Fruit fly (Drosophila melanogaster) whole organism, pupa: ENCODE data around the gene PolA1.

Experiments
- CG10348 ChIP-seq: fragments of 200-800 bp; sonication (Bioruptor generic); IDR thresholded peaks from 2 replicates; pipeline ENCODE4 v1.3.6; 2022; ENCODE audit warnings: missing biosample characterization, missing genetic modification characterization
- CG12605 ChIP-seq: fragments of 200-800 bp; sonication (Bioruptor generic); IDR thresholded peaks from 2 replicates; pipeline ENCODE4 v1.3.6; 2022; ENCODE audit warnings: missing biosample characterization, missing genetic modification characterization
- CG13204 ChIP-seq: fragments of 200-800 bp; sonication (Bioruptor generic); optimal IDR thresholded peaks from 2 replicates; lab custom pipeline; 2018; ENCODE audit warnings: missing biosample characterization, mild to moderate bottlenecking, missing genetic modification characterization, moderate library complexity
- CG14655 ChIP-seq: fragments of 200-800 bp; sonication (Bioruptor generic); optimal IDR thresholded peaks from 3 replicates; lab custom pipeline; 2017; ENCODE audit warnings: mild to moderate bottlenecking, missing biosample characterization, missing genetic modification reagents, missing genetic modification characterization
- CG15710 ChIP-seq: fragments of 200-800 bp; sonication (Bioruptor generic); optimal IDR thresholded peaks from 2 replicates; lab custom pipeline; 2018; ENCODE audit warnings: missing biosample characterization, mild to moderate bottlenecking, missing genetic modification characterization, moderate library complexity
- CG17806 ChIP-seq: fragments of 200-800 bp; sonication (Bioruptor generic); optimal IDR thresholded peaks from 2 replicates; lab custom pipeline; 2018; ENCODE audit warnings: missing biosample characterization, mild to moderate bottlenecking, missing genetic modification characterization, moderate library complexity
- CG32121 ChIP-seq: fragments of 200-800 bp; sonication (Bioruptor generic); IDR thresholded peaks from 2 replicates; pipeline ENCODE4 v1.3.6; 2022; ENCODE audit warnings: missing biosample characterization, missing genetic modification characterization
- CG34367 ChIP-seq: fragments of 200-800 bp; sonication (Bioruptor generic); optimal IDR thresholded peaks from 2 replicates; lab custom pipeline; 2018; ENCODE audit warnings: missing biosample characterization, mild to moderate bottlenecking, missing genetic modification characterization
- CG4496 ChIP-seq: fragments of 200-800 bp; sonication (Bioruptor generic); IDR thresholded peaks from 3 replicates; pipeline ENCODE4 v1.3.6; 2022; ENCODE audit warnings: missing biosample characterization, missing genetic modification characterization
- CG8159 ChIP-seq: fragments of 200-800 bp; sonication (Bioruptor generic); optimal IDR thresholded peaks from 3 replicates; lab custom pipeline; 2018; ENCODE audit warnings: missing biosample characterization, mild to moderate bottlenecking, missing genetic modification characterization, moderate library complexity
- CG8301 ChIP-seq: fragments of 200-800 bp; sonication (Bioruptor generic); optimal IDR thresholded peaks from 2 replicates; lab custom pipeline; 2018; ENCODE audit warnings: missing biosample characterization, mild to moderate bottlenecking, missing genetic modification characterization
- CG9948 ChIP-seq: fragments of 200-800 bp; sonication (Bioruptor generic); optimal IDR thresholded peaks from 2 replicates; lab custom pipeline; 2018; ENCODE audit warnings: missing biosample characterization, mild to moderate bottlenecking, missing genetic modification characterization, moderate library complexity
- D1 ChIP-seq: fragments of 200-800 bp; sonication (Bioruptor generic); optimal IDR thresholded peaks from 2 replicates; lab custom pipeline; 2018; ENCODE audit warnings: missing biosample characterization, mild to moderate bottlenecking, missing genetic modification characterization, moderate library complexity
- EcR ChIP-seq: fragments of 200-800 bp; sonication (Bioruptor generic); optimal IDR thresholded peaks from 3 replicates; lab custom pipeline; 2019; ENCODE audit warnings: missing biosample characterization, missing genetic modification characterization, mild to moderate bottlenecking, moderate library complexity, missing genetic modification reagents
- Ets98B ChIP-seq: fragments of 200-800 bp; sonication (Bioruptor generic); IDR thresholded peaks from 2 replicates; pipeline ENCODE4 v1.3.6; 2022; ENCODE audit warnings: missing biosample characterization, missing genetic modification characterization
- Pif1A ChIP-seq: fragments of 200-800 bp; sonication (Bioruptor generic); optimal IDR thresholded peaks from 3 replicates; lab custom pipeline; 2016; ENCODE audit warnings: missing biosample characterization, missing genetic modification characterization
- Pif1B ChIP-seq: fragments of 200-800 bp; sonication (Bioruptor generic); optimal IDR thresholded peaks from 3 replicates; lab custom pipeline; 2016; ENCODE audit warnings: missing biosample characterization, missing genetic modification characterization
- Snoo ChIP-seq: fragments of 200-800 bp; sonication (Bioruptor generic); optimal IDR thresholded peaks from 3 replicates; lab custom pipeline; 2017; ENCODE audit warnings: missing biosample characterization, mild to moderate bottlenecking, missing genetic modification characterization, inconsistent platforms
- fd96Ca ChIP-seq: fragments of 200-800 bp; sonication (Bioruptor generic); IDR thresholded peaks from 3 replicates; pipeline ENCODE4 v1.3.6; 2022; ENCODE audit warnings: missing biosample characterization, missing genetic modification characterization
- gl ChIP-seq: fragments of 200-800 bp; sonication (Bioruptor generic); optimal IDR thresholded peaks from 2 replicates; lab custom pipeline; 2018; ENCODE audit warnings: missing biosample characterization, mild to moderate bottlenecking, missing genetic modification characterization
- rn ChIP-seq: fragments of 200-800 bp; sonication (Bioruptor generic); IDR thresholded peaks from 2 replicates; pipeline ENCODE4 v1.3.6; 2022; ENCODE audit warnings: missing biosample characterization, missing genetic modification characterization

Gene PolA1

DNA sequence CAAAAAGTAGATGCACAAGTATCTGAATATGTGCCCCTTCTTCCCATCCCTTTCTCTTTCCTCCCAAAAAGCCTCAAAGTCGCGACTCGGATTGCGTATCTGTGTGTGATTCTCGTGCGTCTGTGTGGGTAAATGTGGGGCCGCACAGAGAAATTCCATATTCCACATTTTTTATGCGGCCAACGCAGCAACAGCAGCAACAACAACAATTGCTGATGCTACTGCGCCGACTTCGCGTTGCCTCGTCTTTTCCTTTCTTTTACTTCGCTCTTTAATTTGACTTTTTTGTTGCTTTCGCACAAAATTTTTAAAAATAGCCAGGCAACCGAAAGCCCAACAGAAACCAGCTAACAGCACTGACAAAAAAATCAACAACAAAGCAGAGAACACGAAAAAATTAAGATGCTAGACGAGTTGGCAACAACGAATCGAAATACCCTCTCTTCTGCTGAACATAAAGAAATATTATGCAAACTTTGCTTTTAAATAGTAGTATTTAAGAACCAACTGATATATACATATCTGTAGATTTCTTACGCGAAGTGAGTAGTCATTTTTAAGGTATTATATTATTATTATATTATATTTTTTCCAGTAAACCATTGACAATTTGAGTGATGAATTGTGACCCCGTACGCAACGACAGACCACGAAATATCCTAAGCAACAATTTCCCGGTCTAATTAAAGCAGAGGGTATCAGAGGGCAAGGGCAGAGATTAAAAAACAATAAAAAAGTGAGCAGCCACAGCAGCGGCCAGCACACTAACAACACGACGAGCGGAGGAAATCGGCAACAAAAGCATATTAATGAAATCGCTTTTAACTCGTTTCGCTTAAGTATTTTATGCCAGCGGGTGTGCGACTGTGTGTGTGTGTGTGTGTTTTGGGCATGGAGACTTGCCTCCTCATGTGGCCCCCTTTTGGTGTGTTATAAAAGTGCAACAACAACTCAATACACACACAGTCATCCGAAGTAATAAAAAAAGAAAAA, 14.8 kb downstream of the PolA1 start:
- TF ChIP-seq CG34367 (tag; lab: Kevin White, UChicago) (peak; percentile 34), CG4496 (GFP tag; lab: Robert Waterston, UW) (peak; percentile 58; the same call in 2 of the 3 replicates), CG8159 (peak; percentile 79), CG9948 (tag; lab: Kevin White, UChicago) (peak; percentile 66), CG13204 (GFP tag; lab: Kevin White, UChicago) (peak; percentile 48), CG12605 (GFP tag; lab: Robert Waterston, UW) (peak; percentile 40; the same call in 1 of the 2 replicates), CG8301 (peak; percentile 56), CG32121 (GFP tag; lab: Robert Waterston, UW) (peak; percentile 33; the same call in 1 of the 2 replicates), EcR (GFP tag; lab: Kevin White, UChicago) (peak; percentile 34), Ets98B (GFP tag; lab: Robert Waterston, UW) (peak; percentile 40; the same call in 1 of the 2 replicates), rn (GFP tag; lab: Robert Waterston, UW) (peak; percentile 17; the same call in 1 of the 2 replicates), Snoo (tag; lab: Kevin White, UChicago) (peak; percentile 57), D1 (peak; percentile 37), gl (tag; lab: Kevin White, UChicago) (peak; percentile 44), CG14655 (GFP tag; lab: Kevin White, UChicago) (peak; percentile 77), Pif1A (GFP tag; lab: Kevin White, UChicago) (peak; percentile 24), fd96Ca (GFP tag; lab: Robert Waterston, UW) (peak; percentile 46; the same call in 2 of the 3 replicates), CG15710 (tag; lab: Kevin White, UChicago) (peak; percentile 52), CG17806 (tag; lab: Kevin White, UChicago) (peak; percentile 56), CG10348 (GFP tag; lab: Robert Waterston, UW) (no peak), Pif1B (peak; percentile 61)

DNA sequence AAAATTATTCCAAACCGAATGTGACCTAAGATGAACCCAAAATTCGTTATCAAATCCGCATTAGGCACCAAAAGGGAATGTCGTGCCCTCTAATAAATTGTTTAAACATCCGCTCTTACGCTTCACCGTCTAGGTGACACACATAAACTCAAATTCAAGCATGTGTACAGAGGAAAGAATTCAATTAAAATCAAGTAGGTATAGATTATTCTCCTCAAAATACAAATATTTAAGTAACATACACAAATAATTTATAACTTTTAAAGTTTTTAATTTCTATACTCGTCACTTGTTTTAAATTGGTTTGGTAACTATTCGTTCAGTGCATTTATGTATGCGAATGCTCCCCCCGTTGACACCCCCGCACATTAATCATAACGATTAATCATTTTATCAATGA, 16.2 kb downstream of the PolA1 start:
- TF ChIP-seq CG13204 (GFP tag; lab: Kevin White, UChicago), result no peak
- TF ChIP-seq CG17806 (tag; lab: Kevin White, UChicago), result peak; percentile 6
- TF ChIP-seq CG32121 (GFP tag; lab: Robert Waterston, UW), result peak; percentile 24; the same call in 1 of the 2 replicates

dm6 chr3R:21654755-21655154, 16.8 kb downstream of the PolA1 start:
- TF ChIP-seq D1 (no peak), gl (tag; lab: Kevin White, UChicago) (no peak), CG8159 (peak; percentile 61), CG32121 (GFP tag; lab: Robert Waterston, UW) (no peak)

dm6 chr3R:21653434-21653833, 18.1 kb downstream of the PolA1 start:
- TF ChIP-seq Snoo (tag; lab: Kevin White, UChicago) (no peak), CG13204 (GFP tag; lab: Kevin White, UChicago) (peak; percentile 56), fd96Ca (GFP tag; lab: Robert Waterston, UW) (no peak), EcR (GFP tag; lab: Kevin White, UChicago) (peak; percentile 67), CG8159 (no peak), CG15710 (tag; lab: Kevin White, UChicago) (no peak), D1 (no peak), gl (tag; lab: Kevin White, UChicago) (peak; percentile 71), CG8301 (no peak)

DNA sequence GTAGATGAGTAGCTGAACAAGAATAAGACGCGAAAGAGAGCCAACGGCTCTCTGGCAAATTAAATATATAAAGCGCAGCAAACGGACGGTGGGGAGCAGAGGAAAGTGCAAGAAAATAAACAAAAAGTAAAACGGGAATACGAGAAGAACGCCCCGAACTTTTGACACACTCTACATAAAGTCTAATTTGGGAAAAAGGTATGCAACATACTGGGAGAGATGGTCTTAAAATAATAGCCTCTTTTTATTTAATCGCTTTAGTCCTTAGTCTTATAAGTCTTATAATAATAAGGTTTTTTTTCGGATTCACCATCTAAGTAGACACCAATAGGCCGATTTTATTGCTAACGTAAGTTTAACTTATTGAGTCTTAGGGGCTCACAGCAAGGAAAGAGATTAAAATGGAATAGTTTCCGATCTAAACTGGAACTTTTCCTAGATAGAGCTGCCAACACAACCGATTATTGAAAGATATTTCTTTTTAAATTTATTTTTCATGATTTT, 18.6 kb downstream of the PolA1 start:
- TF ChIP-seq D1 (no peak), CG13204 (GFP tag; lab: Kevin White, UChicago) (peak; percentile 15), Ets98B (GFP tag; lab: Robert Waterston, UW) (peak; percentile 40; the same call in 1 of the 2 replicates), Snoo (tag; lab: Kevin White, UChicago) (no peak), CG17806 (tag; lab: Kevin White, UChicago) (peak; percentile 48), CG4496 (GFP tag; lab: Robert Waterston, UW) (peak; percentile 74), CG32121 (GFP tag; lab: Robert Waterston, UW) (peak; percentile 48; the same call in 1 of the 2 replicates), CG14655 (GFP tag; lab: Kevin White, UChicago) (peak; percentile 75), Pif1A (GFP tag; lab: Kevin White, UChicago) (peak; percentile 28), CG8159 (peak; percentile 69), CG8301 (peak; percentile 52), EcR (GFP tag; lab: Kevin White, UChicago) (no peak), CG34367 (tag; lab: Kevin White, UChicago) (peak; percentile 50), Pif1B (no peak), CG15710 (tag; lab: Kevin White, UChicago) (peak; percentile 53), CG9948 (tag; lab: Kevin White, UChicago) (peak; percentile 66), CG10348 (GFP tag; lab: Robert Waterston, UW) (no peak), gl (tag; lab: Kevin White, UChicago) (peak; percentile 30), CG12605 (GFP tag; lab: Robert Waterston, UW) (peak; percentile 41; the same call in 1 of the 2 replicates), rn (GFP tag; lab: Robert Waterston, UW) (0 out of 2 replicates have a peak, but pooled peaks have one; percentile 12), fd96Ca (GFP tag; lab: Robert Waterston, UW) (peak; percentile 63; the same call in 1 of the 3 replicates)
